Worm (Caenorhabditis elegans) whole organism, L3 larva: ENCODE measurements around the gene M03F4.6.

Experiments used
- R02D3.7 ChIP-seq: fragments of 150-350 bp; optimal IDR thresholded peaks from 2 replicates; lab custom pipeline; 2014; ENCODE audit warnings: missing biosample characterization, missing genetic modification characterization
- ZK546.5 ChIP-seq: sonication (generic microtip); optimal IDR thresholded peaks from 2 replicates; lab custom pipeline; 2017; ENCODE audit warnings: missing biosample characterization, missing genetic modification characterization
- ceh-9 ChIP-seq: sonication (generic microtip); optimal IDR thresholded peaks from 2 replicates; lab custom pipeline; 2018; ENCODE audit warnings: missing biosample characterization, missing genetic modification characterization
- nhr-11 ChIP-seq: fragments of 150-350 bp; optimal IDR thresholded peaks from 2 replicates; lab custom pipeline; 2014; ENCODE audit warnings: missing biosample characterization, missing genetic modification characterization
- nhr-28 ChIP-seq: fragments of 150-350 bp; optimal IDR thresholded peaks from 2 replicates; lab custom pipeline; 2014; ENCODE audit warnings: missing biosample characterization, missing genetic modification characterization
- pha-4 ChIP-seq: fragments of 150-350 bp; optimal IDR thresholded peaks from 2 replicates; lab custom pipeline; 2014; ENCODE audit warnings: missing biosample characterization, missing genetic modification reagents, missing genetic modification characterization

DNA sequence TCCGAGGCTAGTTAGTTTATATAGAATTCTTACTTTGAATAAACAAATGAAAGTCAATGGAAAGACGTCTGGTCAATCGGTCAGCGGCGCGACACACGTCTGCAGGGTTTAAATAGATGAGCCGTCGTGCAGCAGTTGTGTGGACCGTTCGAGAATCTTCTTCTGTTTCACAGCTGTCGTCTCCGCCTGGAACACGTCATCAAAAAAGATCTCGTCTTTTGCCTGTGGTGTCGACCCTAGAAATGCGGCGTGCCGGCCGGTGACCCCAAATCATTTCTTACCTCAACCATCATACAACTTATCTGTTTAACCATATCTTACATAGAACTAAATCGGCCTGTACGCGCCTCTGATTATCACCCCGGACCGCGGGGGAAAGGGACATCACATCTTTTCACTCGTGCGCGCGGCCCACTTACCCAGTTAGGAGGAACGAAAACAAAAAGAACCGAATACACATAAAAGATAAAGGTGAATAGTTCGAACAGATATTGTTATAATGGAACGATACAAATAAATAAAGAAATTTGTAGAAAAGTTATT, 3.0 kb upstream of the M03F4.6 start:
- TF ChIP-seq R02D3.7, result no peak
- no peak for TF ChIP-seq ceh-9 (tag; lab: Kevin White, UChicago)
- no peak for TF ChIP-seq pha-4 (tag; lab: Kevin White, UChicago)
- no peak for TF ChIP-seq nhr-11 (tag; lab: Kevin White, UChicago)
- no peak for TF ChIP-seq ZK546.5 (tag; lab: Kevin White, UChicago)
- no peak for TF ChIP-seq nhr-28 (tag; lab: Kevin White, UChicago)
